Fruit fly (Drosophila melanogaster) whole organism, embryonic: ENCODE measurements around the gene Gpdh1.

Source experiments
- Atf6 ChIP-seq: fragments of 200-800 bp; sonication (Bioruptor generic); IDR thresholded peaks from 2 replicates; pipeline ENCODE4 v1.3.6; 2022; ENCODE audit warnings: missing biosample characterization, missing genetic modification characterization
- B-H2 ChIP-seq: fragments of 200-800 bp; sonication (Bioruptor generic); optimal IDR thresholded peaks from 2 replicates; lab custom pipeline; 2018; ENCODE audit warnings: missing biosample characterization, mild to moderate bottlenecking, missing genetic modification characterization
- CG10431 ChIP-seq: fragments of 200-800 bp; sonication (Bioruptor generic); optimal IDR thresholded peaks from 3 replicates; lab custom pipeline; 2018; ENCODE audit warnings: missing biosample characterization, mild to moderate bottlenecking, missing genetic modification characterization
- CG10543 ChIP-seq: fragments of 200-800 bp; sonication (Bioruptor generic); optimal IDR thresholded peaks from 3 replicates; lab custom pipeline; 2017; ENCODE audit warnings: missing biosample characterization, mild to moderate bottlenecking, missing genetic modification characterization, moderate library complexity
- CG11247 ChIP-seq: fragments of 200-800 bp; sonication (Bioruptor generic); IDR thresholded peaks from 2 replicates; pipeline ENCODE4 v1.3.6; 2022; ENCODE audit warnings: missing biosample characterization, missing genetic modification characterization
- CG11696 ChIP-seq: fragments of 200-800 bp; sonication (Bioruptor generic); IDR thresholded peaks from 2 replicates; pipeline ENCODE4 v1.3.6; 2022; ENCODE audit warnings: missing biosample characterization, missing genetic modification characterization
- CG12659 ChIP-seq: fragments of 200-800 bp; sonication (Bioruptor generic); optimal IDR thresholded peaks from 3 replicates; lab custom pipeline; 2017; ENCODE audit warnings: mild to moderate bottlenecking, missing biosample characterization, missing genetic modification reagents, missing genetic modification characterization
- CG14050 ChIP-seq: fragments of 200-800 bp; sonication (Bioruptor generic); IDR thresholded peaks from 3 replicates; pipeline ENCODE4 v1.3.6; 2022; ENCODE audit warnings: missing biosample characterization, missing genetic modification characterization
- CG15073 ChIP-seq: fragments of 200-800 bp; sonication (Bioruptor generic); optimal IDR thresholded peaks from 2 replicates; lab custom pipeline; 2016; ENCODE audit warnings: missing biosample characterization, missing genetic modification characterization
- CG18011 ChIP-seq: fragments of 200-800 bp; sonication (Bioruptor generic); optimal IDR thresholded peaks from 2 replicates; lab custom pipeline; 2017; ENCODE audit warnings: missing biosample characterization, missing genetic modification characterization, mild to moderate bottlenecking, moderate library complexity, missing genotype
- CG1832 ChIP-seq: fragments of 200-800 bp; sonication (Bioruptor generic); optimal IDR thresholded peaks from 2 replicates; lab custom pipeline; 2017; ENCODE audit warnings: missing biosample characterization, mild to moderate bottlenecking, missing genetic modification characterization, inconsistent platforms
- CG2199 ChIP-seq: fragments of 200-800 bp; sonication (Bioruptor generic); IDR thresholded peaks from 3 replicates; pipeline ENCODE4 v1.3.6; 2022; ENCODE audit warnings: missing biosample characterization, missing genetic modification characterization
- CG34376 ChIP-seq: fragments of 200-800 bp; sonication (Bioruptor generic); optimal IDR thresholded peaks from 2 replicates; lab custom pipeline; 2018; ENCODE audit warnings: missing biosample characterization, mild to moderate bottlenecking, missing genetic modification characterization
- CG34422 ChIP-seq: fragments of 200-800 bp; sonication (Bioruptor generic); IDR thresholded peaks from 3 replicates; pipeline ENCODE4 v1.3.6; 2022; ENCODE audit warnings: missing biosample characterization, missing genetic modification characterization
- CG3995 ChIP-seq: fragments of 200-800 bp; sonication (Bioruptor generic); optimal IDR thresholded peaks from 3 replicates; lab custom pipeline; 2016; ENCODE audit warnings: missing biosample characterization, missing genetic modification characterization
- CG6654 ChIP-seq: fragments of 200-800 bp; sonication (Bioruptor generic); optimal IDR thresholded peaks from 2 replicates; lab custom pipeline; 2017; ENCODE audit warnings: missing biosample characterization, mild to moderate bottlenecking, missing genetic modification characterization
- CG7745 ChIP-seq: fragments of 200-800 bp; sonication (Bioruptor generic); optimal IDR thresholded peaks from 2 replicates; lab custom pipeline; 2018; ENCODE audit warnings: missing biosample characterization, mild to moderate bottlenecking, missing genetic modification characterization, moderate library complexity
- CG7987 ChIP-seq: fragments of 200-800 bp; sonication (Bioruptor generic); optimal IDR thresholded peaks from 2 replicates; lab custom pipeline; 2018; ENCODE audit warnings: missing biosample characterization, mild to moderate bottlenecking, missing genetic modification characterization, moderate library complexity
- CG8290 ChIP-seq, 3 experiments: fragments of 200-800 bp; sonication (Bioruptor generic); optimal IDR thresholded peaks; 2 replicates each; lab custom pipeline; 2016 to 2019; ENCODE audit warnings: missing biosample characterization in 3 of 3, missing genetic modification characterization in 3 of 3, mild to moderate bottlenecking in 2 of 3, moderate library complexity in 1 of 3
- CG8478 ChIP-seq: fragments of >200 bp; optimal IDR thresholded peaks from 2 replicates; lab custom pipeline; 2018
- CG8765 ChIP-seq: fragments of 200-800 bp; sonication (Bioruptor generic); IDR thresholded peaks from 2 replicates; pipeline ENCODE4 v1.3.6; 2022; ENCODE audit warnings: missing biosample characterization, missing genetic modification characterization
- CG9437 ChIP-seq: fragments of 200-800 bp; sonication (Bioruptor generic); optimal IDR thresholded peaks from 2 replicates; lab custom pipeline; 2018; ENCODE audit warnings: missing biosample characterization, mild to moderate bottlenecking, missing genetic modification characterization
- CG9609 ChIP-seq: fragments of 200-800 bp; sonication (Bioruptor generic); optimal IDR thresholded peaks from 3 replicates; lab custom pipeline; 2016; ENCODE audit warnings: missing biosample characterization, missing genetic modification characterization
- Camta ChIP-seq: fragments of 200-800 bp; sonication (Bioruptor generic); optimal IDR thresholded peaks from 2 replicates; lab custom pipeline; 2016; ENCODE audit warnings: missing biosample characterization, missing genetic modification characterization
- CrebB ChIP-seq: fragments of 200-800 bp; sonication (Bioruptor generic); optimal IDR thresholded peaks from 3 replicates; lab custom pipeline; 2018; ENCODE audit warnings: missing biosample characterization, mild to moderate bottlenecking, missing genetic modification characterization
- Dll ChIP-seq: fragments of 200-800 bp; sonication (Bioruptor generic); IDR thresholded peaks from 4 replicates; pipeline ENCODE4 v1.3.6; 2022; ENCODE audit warnings: missing biosample characterization, missing genetic modification characterization; ENCODE audit not compliant: partially characterized antibody
- ERR ChIP-seq: fragments of 200-800 bp; sonication (Bioruptor generic); optimal IDR thresholded peaks from 2 replicates; lab custom pipeline; 2016; ENCODE audit warnings: missing biosample characterization, missing genetic modification characterization
- Hr78 ChIP-seq, 2 experiments: fragments of 200-800 bp in 1 of 2; fragments of >200 bp in 1 of 2; sonication (Bioruptor generic) in 1 of 2; optimal IDR thresholded peaks; 2 replicates each; lab custom pipeline; 2017 to 2019; ENCODE audit warnings: missing biosample characterization in 2 of 2, missing genetic modification characterization in 2 of 2, mild to moderate bottlenecking in 1 of 2, moderate library complexity in 1 of 2
- Med ChIP-seq: fragments of 200-800 bp; sonication (Bioruptor generic); peaks from one replicate; lab custom pipeline; 2016; ENCODE audit warnings: missing biosample characterization, missing genetic modification characterization, mild to moderate bottlenecking, inconsistent platforms, moderate library complexity
- NFAT ChIP-seq: fragments of 200-800 bp; sonication (Bioruptor generic); IDR thresholded peaks from 2 replicates; pipeline ENCODE4 v1.3.6; 2022; ENCODE audit warnings: missing biosample characterization, missing genetic modification characterization
- ap ChIP-seq: fragments of 200-800 bp; sonication (Bioruptor generic); IDR thresholded peaks from 2 replicates; pipeline ENCODE4 v1.3.6; 2022; ENCODE audit warnings: missing biosample characterization, missing genetic modification characterization
- bab2 ChIP-seq: fragments of 200-800 bp; sonication (Bioruptor generic); optimal IDR thresholded peaks from 2 replicates; lab custom pipeline; 2016; ENCODE audit warnings: missing biosample characterization, missing genetic modification characterization
- chn ChIP-seq: fragments of 200-800 bp; sonication (Bioruptor generic); optimal IDR thresholded peaks from 2 replicates; lab custom pipeline; 2016; ENCODE audit warnings: missing biosample characterization, missing genetic modification characterization
- crc ChIP-seq: fragments of 200-800 bp; sonication (Bioruptor generic); optimal IDR thresholded peaks from 2 replicates; lab custom pipeline; 2016; ENCODE audit warnings: missing biosample characterization, missing genetic modification characterization
- cwo ChIP-seq: fragments of 200-800 bp; sonication (Bioruptor generic); optimal IDR thresholded peaks from 3 replicates; lab custom pipeline; 2017; ENCODE audit warnings: missing biosample characterization, missing genetic modification characterization, mild to moderate bottlenecking, moderate library complexity, missing genetic modification reagents
- da ChIP-seq: fragments of 200-800 bp; sonication (Bioruptor generic); optimal IDR thresholded peaks from 2 replicates; lab custom pipeline; 2016; ENCODE audit warnings: missing biosample characterization, missing genetic modification characterization
- ftz-f1 ChIP-seq: fragments of 200-800 bp; sonication (Bioruptor generic); optimal IDR thresholded peaks from 2 replicates; lab custom pipeline; 2016; ENCODE audit warnings: missing biosample characterization, missing genetic modification characterization
- grn ChIP-seq: fragments of 200-800 bp; sonication (Bioruptor generic); optimal IDR thresholded peaks from 3 replicates; lab custom pipeline; 2017; ENCODE audit warnings: missing biosample characterization, missing genetic modification characterization
- h ChIP-seq: fragments of >200 bp; optimal IDR thresholded peaks from 2 replicates; lab custom pipeline; 2017
- ind ChIP-seq: fragments of 200-800 bp; sonication (Bioruptor generic); optimal IDR thresholded peaks from 3 replicates; lab custom pipeline; 2016; ENCODE audit warnings: missing biosample characterization, missing genetic modification characterization
- mirr ChIP-seq: fragments of 200-800 bp; sonication (Bioruptor generic); optimal IDR thresholded peaks from 3 replicates; lab custom pipeline; 2018; ENCODE audit warnings: missing biosample characterization, mild to moderate bottlenecking, missing genetic modification characterization
- nerfin-2 ChIP-seq: fragments of 200-800 bp; sonication (Bioruptor generic); IDR thresholded peaks from 2 replicates; pipeline ENCODE4 v1.3.6; 2022; ENCODE audit warnings: missing biosample characterization, missing genetic modification characterization; ENCODE audit not compliant: partially characterized antibody
- otp ChIP-seq: fragments of 200-800 bp; sonication (Bioruptor generic); IDR thresholded peaks from 3 replicates; pipeline ENCODE4, ENCODE4 v1.3.6; 2022; ENCODE audit warnings: missing biosample characterization, missing genetic modification characterization
- pb ChIP-seq: fragments of 200-800 bp; sonication (Bioruptor generic); optimal IDR thresholded peaks from 3 replicates; lab custom pipeline; 2016; ENCODE audit warnings: missing biosample characterization, missing genetic modification characterization
- so ChIP-seq: fragments of 200-800 bp; sonication (Bioruptor generic); IDR thresholded peaks from 3 replicates; pipeline ENCODE4 v1.3.6; 2022; ENCODE audit warnings: missing biosample characterization, missing genetic modification characterization
- tgo ChIP-seq: fragments of 200-800 bp; sonication (Bioruptor generic); IDR thresholded peaks from 3 replicates; pipeline ENCODE4 v1.3.6; 2022; ENCODE audit warnings: missing biosample characterization, missing genetic modification characterization

The Gpdh1 gene

dm6 chr2L:5944305-5945282 is 1.2 kb downstream of the Gpdh1 start (continued):
- TF ChIP-seq pb (GFP tag; lab: Kevin White, UChicago) (no peak), CG15073 (GFP tag; lab: Kevin White, UChicago) (no peak), CG7745 (tag; lab: Kevin White, UChicago) (peak; percentile 3), Dll (GFP tag; lab: Robert Waterston, UW) (peak; percentile 50; the same call in 2 of the 4 replicates), h (lab: Kevin White, UChicago) (no peak), Atf6 (GFP tag; lab: Robert Waterston, UW) (peak; percentile 45; the same call in 1 of the 2 replicates), so (peak; percentile 42; the same call in 1 of the 3 replicates), CG10543 (GFP tag; lab: Kevin White, UChicago) (peak; percentile 38), bab2 (GFP tag; lab: Kevin White, UChicago) (no peak), CG8478 (lab: Kevin White, UChicago) (no peak), ftz-f1 (peak; percentile 96), CG14050 (no peak), CG11247 (no peak)

DNA sequence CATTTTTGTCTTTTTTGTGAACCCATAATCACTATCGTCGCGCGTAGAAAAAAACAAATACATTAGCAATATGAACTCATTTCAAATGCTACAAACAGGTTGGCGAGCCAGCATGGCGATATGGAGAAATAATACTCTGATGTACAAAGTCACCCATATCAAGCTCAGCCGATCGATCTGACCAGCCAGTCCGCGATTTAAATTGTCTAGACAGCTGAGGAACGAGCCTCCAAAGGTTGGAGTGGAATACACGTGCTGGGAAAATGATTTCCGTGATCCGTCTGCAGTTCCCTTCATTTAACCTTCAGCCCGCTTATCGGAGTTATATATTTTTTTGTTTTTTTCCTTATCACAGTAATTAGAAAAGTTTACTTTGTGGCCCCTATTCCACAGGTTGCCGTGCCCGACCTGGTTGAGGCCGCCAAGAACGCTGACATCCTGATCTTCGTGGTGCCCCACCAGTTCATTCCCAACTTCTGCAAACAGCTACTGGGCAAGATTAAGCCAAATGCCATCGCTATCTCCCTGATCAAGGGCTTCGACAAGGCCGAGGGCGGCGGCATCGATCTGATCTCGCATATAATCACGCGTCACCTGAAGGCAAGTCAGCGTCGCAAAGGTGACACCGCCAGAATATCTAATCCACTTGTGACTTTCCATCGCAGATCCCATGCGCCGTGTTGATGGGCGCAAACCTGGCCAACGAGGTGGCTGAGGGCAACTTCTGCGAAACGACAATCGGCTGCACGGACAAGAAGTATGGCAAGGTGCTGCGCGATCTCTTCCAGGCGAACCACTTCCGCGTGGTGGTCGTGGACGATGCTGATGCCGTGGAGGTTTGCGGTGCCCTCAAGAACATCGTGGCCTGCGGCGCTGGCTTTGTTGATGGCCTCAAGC is 2.5 kb downstream of the Gpdh1 start:
- no peak for TF ChIP-seq CG6654 (GFP tag; lab: Kevin White, UChicago)
- peak; percentile 95 for TF ChIP-seq cwo (GFP tag; lab: Kevin White, UChicago)
- peak; percentile 94 for TF ChIP-seq ERR (GFP tag; lab: Kevin White, UChicago)
- TF ChIP-seq ind (GFP tag; lab: Kevin White, UChicago): no peak
- TF ChIP-seq CG10431 (GFP tag; lab: Kevin White, UChicago): no peak
- TF ChIP-seq CG7987 (GFP tag; lab: Kevin White, UChicago): peak; percentile 74
- 0 out of 3 replicates have a peak, but pooled peaks have one; percentile 18 for TF ChIP-seq tgo (GFP tag; lab: Robert Waterston, UW)
- TF ChIP-seq CG9609 (GFP tag; lab: Kevin White, UChicago): no peak
- peak; percentile 44 for TF ChIP-seq mirr (GFP tag; lab: Kevin White, UChicago)
- TF ChIP-seq NFAT: no peak
- peak; percentile 81 for TF ChIP-seq ftz-f1
- TF ChIP-seq Hr78 (GFP tag; optimal IDR thresholded peaks at IDR 0.05; lab: Kevin White, UChicago): peak in 1 of 2 experiments; percentile 3
- no peak for TF ChIP-seq chn
- peak; percentile 57 for TF ChIP-seq B-H2 (GFP tag; lab: Kevin White, UChicago)
- peak; percentile 88 for TF ChIP-seq grn
- no peak for TF ChIP-seq CG8765 (GFP tag; lab: Robert Waterston, UW)
- TF ChIP-seq CrebB (tag; lab: Kevin White, UChicago): no peak
- TF ChIP-seq da (GFP tag; lab: Kevin White, UChicago): no peak
- no peak for TF ChIP-seq CG3995 (GFP tag; lab: Kevin White, UChicago)
- TF ChIP-seq CG2199: 0 out of 3 replicates have a peak, but pooled peaks have one; percentile 34
- no peak for TF ChIP-seq ap
- TF ChIP-seq Med (GFP tag; lab: Kevin White, UChicago): peak; percentile 84
- no peak for TF ChIP-seq CG34422 (GFP tag; lab: Robert Waterston, UW)
- no peak for TF ChIP-seq crc
- peak; percentile 39 for TF ChIP-seq CG1832
- TF ChIP-seq nerfin-2: no peak
- TF ChIP-seq Camta (GFP tag; lab: Kevin White, UChicago): no peak
- no peak for TF ChIP-seq CG9437
- no peak for TF ChIP-seq CG11696 (GFP tag; lab: Robert Waterston, UW)
- TF ChIP-seq CG34376 (GFP tag; lab: Kevin White, UChicago): peak; percentile 46
- no peak for TF ChIP-seq CG18011 (GFP tag; lab: Kevin White, UChicago)
- TF ChIP-seq otp (GFP tag; lab: Robert Waterston, UW): no peak
- no peak for TF ChIP-seq CG12659
- no peak for TF ChIP-seq CG8290 (GFP tag; optimal IDR thresholded peaks at IDR 0.05; lab: Kevin White, UChicago)
- TF ChIP-seq CG8290 (tag; optimal IDR thresholded peaks at IDR 0.05; lab: Kevin White, UChicago): peak in 1 of 2 experiments; percentile 54
